Fruit fly (Drosophila melanogaster) S2 (cell line): ENCODE results near the gene ppk14.

Source experiments
- CG8478 ChIP-seq: fragments of >200 bp; optimal IDR thresholded peaks from 2 replicates; lab custom pipeline; 2018
- CTCF ChIP-seq, 2 experiments: fragments of >200 bp; optimal IDR thresholded peaks; 2 replicates each; lab custom pipeline; 2018

DNA sequence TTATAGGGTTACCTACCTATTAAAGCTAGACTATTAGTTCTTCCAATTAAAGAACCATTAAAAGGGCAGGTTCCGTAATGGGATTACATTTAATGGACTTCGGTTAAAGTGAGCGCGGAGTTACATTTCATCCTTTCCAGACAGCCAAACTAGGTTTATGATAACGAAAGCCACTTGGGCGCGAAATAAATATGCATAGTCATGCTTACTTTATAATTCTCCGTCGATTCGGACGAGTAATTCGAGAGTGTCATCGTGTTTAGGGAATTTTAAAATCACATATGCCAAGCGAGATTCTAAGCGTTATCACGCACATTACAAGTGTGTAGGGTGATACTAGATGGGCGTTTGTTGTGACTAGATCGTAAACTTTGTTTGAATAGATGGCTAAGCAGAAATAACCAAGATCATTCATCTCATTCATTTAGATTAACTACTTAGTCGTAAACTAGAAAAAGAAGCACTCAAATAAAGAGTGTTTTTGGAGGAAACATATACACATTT lies 14.5 kb upstream of the ppk14 start:
- no peak for TF ChIP-seq CTCF (optimal IDR thresholded peaks at IDR 0.05; lab: Kevin White, UChicago)
- TF ChIP-seq CG8478, result no peak
